Fruit fly (Drosophila melanogaster) whole organism, wandering third instar larva: ENCODE measurements around the gene CG13829.
A peak's percentile ranks its signal among the peaks of the same experiment; 100 is the strongest.

Experiments
- Abd-B ChIP-seq: fragments of >200 bp; optimal IDR thresholded peaks from 2 replicates; lab custom pipeline; 2017; ENCODE audit warnings: missing biosample characterization, missing genetic modification characterization
- N ChIP-seq: fragments of >200 bp; optimal IDR thresholded peaks from 2 replicates; lab custom pipeline; 2018; ENCODE audit warnings: missing biosample characterization, missing external identifiers, missing genetic modification characterization
- brk ChIP-seq: fragments of 200-800 bp; sonication (Bioruptor generic); optimal IDR thresholded peaks from 2 replicates; lab custom pipeline; 2016; ENCODE audit warnings: missing biosample characterization, mild to moderate bottlenecking, missing genetic modification characterization
- fru ChIP-seq: fragments of 200-800 bp; sonication (Bioruptor generic); optimal IDR thresholded peaks from 3 replicates; lab custom pipeline; 2016; ENCODE audit warnings: missing biosample characterization, mild to moderate bottlenecking, missing genetic modification characterization
- h ChIP-seq: fragments of 200-800 bp; sonication (Bioruptor generic); optimal IDR thresholded peaks from 3 replicates; lab custom pipeline; 2016; ENCODE audit warnings: missing biosample characterization, mild to moderate bottlenecking, missing genetic modification characterization
- pan ChIP-seq: fragments of >200 bp; optimal IDR thresholded peaks from 2 replicates; lab custom pipeline; 2017
- psq ChIP-seq: fragments of 200-800 bp; sonication (Bioruptor generic); optimal IDR thresholded peaks from 3 replicates; lab custom pipeline; 2017; ENCODE audit warnings: missing biosample characterization, mild to moderate bottlenecking, missing genetic modification characterization, moderate library complexity

dm6 chr3R:23175376-23175775, 14.2 kb upstream of the CG13829 start:
- no peak for TF ChIP-seq pan (lab: Kevin White, UChicago)
- TF ChIP-seq fru (GFP tag; lab: Kevin White, UChicago), result peak; percentile 98
- TF ChIP-seq brk (GFP tag; lab: Kevin White, UChicago), result peak; percentile 97
- no peak for TF ChIP-seq Abd-B
- peak; percentile 99 for TF ChIP-seq h (GFP tag; lab: Kevin White, UChicago)
- no peak for TF ChIP-seq N (GFP tag; lab: Kevin White, UChicago)
- TF ChIP-seq psq (GFP tag; lab: Kevin White, UChicago), result peak; percentile 95
